Worm (Caenorhabditis elegans): ENCODE measurements around the gene srt-40.

DNA sequence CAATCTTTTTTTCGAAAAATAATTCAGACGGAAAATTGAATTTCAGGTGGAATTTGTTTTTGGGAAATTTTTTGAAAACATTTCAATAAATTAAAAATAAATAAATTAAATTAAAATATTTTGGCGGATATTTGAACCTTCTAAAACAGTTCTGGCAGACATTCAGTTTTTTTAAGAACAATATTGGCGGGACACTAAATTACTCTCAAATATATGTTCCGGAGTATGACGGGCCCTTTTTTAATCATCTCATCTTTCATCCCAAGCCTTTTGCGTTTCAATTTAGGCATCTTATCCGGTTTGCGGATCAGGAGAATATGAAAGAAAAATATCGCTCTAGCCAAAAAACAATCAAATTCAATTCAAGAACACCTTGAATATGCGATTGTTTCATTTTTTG is 720 bp upstream of the srt-40 start, which contains the start of gene svh-11:
- TF ChIP-seq cog-1 (tag; optimal IDR thresholded peaks at IDR 0.05): no peak
- no peak for TF ChIP-seq T22C8.4 (GFP tag; IDR thresholded peaks at IDR 0.05)
- TF ChIP-seq tab-1 (GFP tag; IDR thresholded peaks at IDR 0.05): no peak
- TF ChIP-seq flt-1 (GFP tag; IDR thresholded peaks at IDR 0.05): no peak
- no peak for TF ChIP-seq med-1 (GFP tag; optimal IDR thresholded peaks at IDR 0.05; ENCODE audit: insufficient read depth)
- no peak for TF ChIP-seq klf-2 (GFP tag; conservative IDR thresholded peaks at IDR 0.05)
- no peak for TF ChIP-seq ztf-23 (GFP tag; IDR thresholded peaks at IDR 0.05)
- TF ChIP-seq ztf-29 (GFP tag; IDR thresholded peaks at IDR 0.05): no peak

Measured in whole organism, midembryonic.